Fruit fly (Drosophila melanogaster): ENCODE measurements around the gene daw.

The daw gene

dm6 chr2L:2861140-2861884 lies 56.3 kb downstream of the daw start (continued):
- no peak for TF ChIP-seq CG3838 (GFP tag; optimal IDR thresholded peaks at IDR 0.05)
- TF ChIP-seq bigmax (GFP tag; optimal IDR thresholded peaks at IDR 0.05): no peak
- TF ChIP-seq rib (GFP tag; IDR thresholded peaks at IDR 0.05): no peak
- TF ChIP-seq fd102C (GFP tag; optimal IDR thresholded peaks at IDR 0.05): no peak
- no peak for TF ChIP-seq gsb (GFP tag; IDR thresholded peaks at IDR 0.05)
- TF ChIP-seq B-H1 (GFP tag; IDR thresholded peaks at IDR 0.05): no peak
- TF ChIP-seq CG10274 (GFP tag; optimal IDR thresholded peaks at IDR 0.05): no peak
- TF ChIP-seq Hey (tag; optimal IDR thresholded peaks at IDR 0.05): no peak
- TF ChIP-seq CG9215 (GFP tag; IDR thresholded peaks at IDR 0.05): no peak
- TF ChIP-seq CkIIα-i1 (GFP tag; IDR thresholded peaks at IDR 0.05): no peak
- 0 out of 3 replicates have a peak, but pooled peaks have one; percentile 15 for TF ChIP-seq zfh1 (GFP tag; IDR thresholded peaks at IDR 0.05)
- TF ChIP-seq gem (tag; optimal IDR thresholded peaks at IDR 0.05): no peak
- TF ChIP-seq trh (GFP tag; optimal IDR thresholded peaks at IDR 0.05): no peak
- no peak for TF ChIP-seq Elba2 (GFP tag; optimal IDR thresholded peaks at IDR 0.05)
- no peak for TF ChIP-seq CG6654 (GFP tag; optimal IDR thresholded peaks at IDR 0.05)
- TF ChIP-seq CG10267 (tag; optimal IDR thresholded peaks at IDR 0.05): no peak
- TF ChIP-seq CG8359 (GFP tag; optimal IDR thresholded peaks at IDR 0.05; ENCODE audit: borderline replicate concordance): no peak
- no peak for TF ChIP-seq CG2712 (tag; optimal IDR thresholded peaks at IDR 0.05)
- no peak for TF ChIP-seq dpn (GFP tag; optimal IDR thresholded peaks at IDR 0.05)
- no peak for TF ChIP-seq zen2 (GFP tag; IDR thresholded peaks at IDR 0.05; ENCODE audit: partially characterized antibody)
- TF ChIP-seq CG16815 (GFP tag; optimal IDR thresholded peaks at IDR 0.05): no peak
- no peak for TF ChIP-seq NFAT (GFP tag; IDR thresholded peaks at IDR 0.05)
- TF ChIP-seq exex (tag; optimal IDR thresholded peaks at IDR 0.05): no peak
- no peak for TF ChIP-seq Vsx1 (GFP tag; optimal IDR thresholded peaks at IDR 0.05)
- TF ChIP-seq slbo (GFP tag; IDR thresholded peaks at IDR 0.05): no peak
- no peak for TF ChIP-seq pita (GFP tag; optimal IDR thresholded peaks at IDR 0.05)
- TF ChIP-seq fru (optimal IDR thresholded peaks at IDR 0.05): no peak
- peak; percentile 63 for TF ChIP-seq HLHmδ (GFP tag; optimal IDR thresholded peaks at IDR 0.05)
- no peak for TF ChIP-seq sc (optimal IDR thresholded peaks at IDR 0.05)
- TF ChIP-seq sc (GFP tag; optimal IDR thresholded peaks at IDR 0.05): no peak
- no peak for TF ChIP-seq Mrtf (GFP tag; IDR thresholded peaks at IDR 0.05)
- TF ChIP-seq CG31365 (tag; optimal IDR thresholded peaks at IDR 0.05): peak; percentile 30
- no peak for TF ChIP-seq CG4854 (GFP tag; optimal IDR thresholded peaks at IDR 0.05)
- no peak for TF ChIP-seq CG12391 (tag; optimal IDR thresholded peaks at IDR 0.05)
- peak; percentile 21 for TF ChIP-seq HmgZ (tag; optimal IDR thresholded peaks at IDR 0.05)
- no peak for TF ChIP-seq Camta (GFP tag; optimal IDR thresholded peaks at IDR 0.05)
- TF ChIP-seq Nf-YB (GFP tag; optimal IDR thresholded peaks at IDR 0.05): no peak
- TF ChIP-seq CG18619 (GFP tag; optimal IDR thresholded peaks at IDR 0.05): no peak
- no peak for TF ChIP-seq yki (optimal IDR thresholded peaks at IDR 0.05)
- TF ChIP-seq Spps (tag; optimal IDR thresholded peaks at IDR 0.05): no peak
- no peak for TF ChIP-seq CG7372 (GFP tag; IDR thresholded peaks at IDR 0.05)
- no peak for TF ChIP-seq chn (GFP tag; optimal IDR thresholded peaks at IDR 0.05)
- TF ChIP-seq fu2 (GFP tag; optimal IDR thresholded peaks at IDR 0.05): no peak
- TF ChIP-seq grn (GFP tag; optimal IDR thresholded peaks at IDR 0.05): peak; percentile 32
- no peak for TF ChIP-seq CG6254 (GFP tag; optimal IDR thresholded peaks at IDR 0.05)
- no peak for TF ChIP-seq CG15479 (GFP tag; optimal IDR thresholded peaks at IDR 0.05)
- no peak for TF ChIP-seq Gug (GFP tag; IDR thresholded peaks at IDR 0.05)
- no peak for TF ChIP-seq ato (GFP tag; IDR thresholded peaks at IDR 0.05; ENCODE audit: partially characterized antibody)
- no peak for TF ChIP-seq TFAM (GFP tag; optimal IDR thresholded peaks at IDR 0.05)
- peak; percentile 25 for TF ChIP-seq unpg (GFP tag; optimal IDR thresholded peaks at IDR 0.05)
- no peak for TF ChIP-seq dan (GFP tag; IDR thresholded peaks at IDR 0.05)

All from whole organism, embryonic.